Worm (Caenorhabditis elegans): ENCODE measurements around the gene bgnt-1.1.

- TF ChIP-seq fkh-10 (GFP tag; optimal IDR thresholded peaks at IDR 0.05): peak; percentile 58
- TF ChIP-seq pqm-1 (tag; optimal IDR thresholded peaks at IDR 0.05): no peak
- no peak for TF ChIP-seq ceh-16 (tag; optimal IDR thresholded peaks at IDR 0.05)
- TF ChIP-seq pha-4 (tag; optimal IDR thresholded peaks at IDR 0.05): no peak
- no peak for TF ChIP-seq nhr-28 (tag; optimal IDR thresholded peaks at IDR 0.05)
- TF ChIP-seq nfya-1 (tag; optimal IDR thresholded peaks at IDR 0.05; ENCODE audit: insufficient read depth): peak; percentile 86
- no peak for TF ChIP-seq ama-1 (optimal IDR thresholded peaks at IDR 0.05)
- no peak for TF ChIP-seq ztf-4 (tag; optimal IDR thresholded peaks at IDR 0.05)
These were observed 27.4 kb downstream of the bgnt-1.1 start for ce11 chrIV:10499948-10500356.
